Fruit fly (Drosophila melanogaster) whole organism, embryonic: ENCODE data around the gene CG42540.

Experiments used
- Antp ChIP-seq: fragments of 200-800 bp; sonication (Bioruptor generic); optimal IDR thresholded peaks from 3 replicates; lab custom pipeline; 2016; ENCODE audit warnings: missing biosample characterization, missing genetic modification characterization
- B-H1 ChIP-seq: fragments of 200-800 bp; sonication (Bioruptor generic); IDR thresholded peaks from 3 replicates; pipeline ENCODE4 v1.3.6; 2022; ENCODE audit warnings: missing biosample characterization, missing genetic modification characterization
- CG11456 ChIP-seq: fragments of 200-800 bp; sonication (Bioruptor generic); IDR thresholded peaks from 3 replicates; pipeline ENCODE4 v1.3.6; 2022; ENCODE audit warnings: missing biosample characterization, missing genetic modification characterization
- CG12942 ChIP-seq: fragments of 200-800 bp; sonication (Bioruptor generic); optimal IDR thresholded peaks from 3 replicates; lab custom pipeline; 2016; ENCODE audit warnings: missing biosample characterization, missing genetic modification characterization
- CG13296 ChIP-seq: fragments of 200-800 bp; sonication (Bioruptor generic); optimal IDR thresholded peaks from 3 replicates; lab custom pipeline; 2018; ENCODE audit warnings: missing biosample characterization, mild to moderate bottlenecking, missing genetic modification characterization
- CG14050 ChIP-seq: fragments of 200-800 bp; sonication (Bioruptor generic); IDR thresholded peaks from 3 replicates; pipeline ENCODE4 v1.3.6; 2022; ENCODE audit warnings: missing biosample characterization, missing genetic modification characterization
- CG18011 ChIP-seq: fragments of 200-800 bp; sonication (Bioruptor generic); optimal IDR thresholded peaks from 2 replicates; lab custom pipeline; 2017; ENCODE audit warnings: missing biosample characterization, missing genetic modification characterization, mild to moderate bottlenecking, moderate library complexity, missing genotype
- CG2120 ChIP-seq: fragments of 200-800 bp; sonication (Bioruptor generic); optimal IDR thresholded peaks from 3 replicates; lab custom pipeline; 2016; ENCODE audit warnings: missing biosample characterization, missing genetic modification characterization
- CG2129 ChIP-seq: fragments of 200-800 bp; sonication (Bioruptor generic); IDR thresholded peaks from 2 replicates; pipeline ENCODE4 v1.3.6; 2022; ENCODE audit warnings: missing biosample characterization, missing genetic modification characterization; ENCODE audit not compliant: partially characterized antibody
- CG2678 ChIP-seq: fragments of 200-800 bp; sonication (Bioruptor generic); optimal IDR thresholded peaks from 3 replicates; lab custom pipeline; 2019; ENCODE audit warnings: missing biosample characterization, mild to moderate bottlenecking, missing genetic modification characterization, moderate library complexity
- CG31365 ChIP-seq: fragments of 200-800 bp; sonication (Bioruptor generic); optimal IDR thresholded peaks from 2 replicates; lab custom pipeline; 2018; ENCODE audit warnings: missing biosample characterization, mild to moderate bottlenecking, missing genetic modification characterization
- CG33557 ChIP-seq: fragments of 200-800 bp; sonication (Bioruptor generic); optimal IDR thresholded peaks from 2 replicates; lab custom pipeline; 2019; ENCODE audit warnings: missing biosample characterization, mild to moderate bottlenecking, missing genetic modification characterization, moderate library complexity
- CG34422 ChIP-seq: fragments of 200-800 bp; sonication (Bioruptor generic); IDR thresholded peaks from 3 replicates; pipeline ENCODE4 v1.3.6; 2022; ENCODE audit warnings: missing biosample characterization, missing genetic modification characterization
- CG5245 ChIP-seq: fragments of 200-800 bp; sonication (Bioruptor generic); optimal IDR thresholded peaks from 3 replicates; lab custom pipeline; 2016; ENCODE audit warnings: missing biosample characterization, missing genetic modification characterization
- CG6813 ChIP-seq: fragments of 200-800 bp; sonication (Bioruptor generic); optimal IDR thresholded peaks from 2 replicates; lab custom pipeline; 2017; ENCODE audit warnings: missing biosample characterization, missing genetic modification characterization, mild to moderate bottlenecking, moderate library complexity, missing genetic modification reagents
- CG7839 ChIP-seq: fragments of 200-800 bp; sonication (Bioruptor generic); optimal IDR thresholded peaks from 3 replicates; lab custom pipeline; 2018; ENCODE audit warnings: missing biosample characterization, mild to moderate bottlenecking, missing genetic modification characterization, moderate library complexity
- CG9437 ChIP-seq: fragments of 200-800 bp; sonication (Bioruptor generic); optimal IDR thresholded peaks from 2 replicates; lab custom pipeline; 2018; ENCODE audit warnings: missing biosample characterization, mild to moderate bottlenecking, missing genetic modification characterization
- D ChIP-seq, 2 experiments: fragments of 200-800 bp in 1 of 2; fragments of >200 bp in 1 of 2; sonication (Bioruptor generic) in 1 of 2; optimal IDR thresholded peaks; 2 replicates in 1 of 2; 3 replicates in 1 of 2; lab custom pipeline; 2017; ENCODE audit warnings: mild to moderate bottlenecking in 1 of 2, missing biosample characterization in 1 of 2, missing genetic modification characterization in 1 of 2, missing genetic modification reagents in 1 of 2
- Deaf1 ChIP-seq: fragments of 200-800 bp; optimal IDR thresholded peaks from 3 replicates; lab custom pipeline; 2019; ENCODE audit warnings: missing biosample characterization, mild to moderate bottlenecking, missing genetic modification characterization, moderate library complexity
- Dek ChIP-seq: fragments of 200-800 bp; sonication (Bioruptor generic); optimal IDR thresholded peaks from 3 replicates; lab custom pipeline; 2019; ENCODE audit warnings: missing biosample characterization, mild to moderate bottlenecking, missing genetic modification characterization, moderate library complexity
- Dll ChIP-seq: fragments of 200-800 bp; sonication (Bioruptor generic); IDR thresholded peaks from 4 replicates; pipeline ENCODE4 v1.3.6; 2022; ENCODE audit warnings: missing biosample characterization, missing genetic modification characterization; ENCODE audit not compliant: partially characterized antibody
- Fer2 ChIP-seq: fragments of 200-800 bp; sonication (Bioruptor generic); optimal IDR thresholded peaks from 2 replicates; lab custom pipeline; 2018; ENCODE audit warnings: missing biosample characterization, mild to moderate bottlenecking, missing genetic modification characterization, moderate library complexity
- HLH54F ChIP-seq: fragments of 200-800 bp; sonication (Bioruptor generic); optimal IDR thresholded peaks from 3 replicates; lab custom pipeline; 2016; ENCODE audit warnings: missing biosample characterization, missing genetic modification characterization
- Hsf ChIP-seq: fragments of 200-800 bp; sonication (Bioruptor generic); optimal IDR thresholded peaks from 3 replicates; lab custom pipeline; 2016; ENCODE audit warnings: missing biosample characterization, missing genetic modification characterization
- Kr ChIP-seq: fragments of 200-800 bp; sonication (Bioruptor generic); optimal IDR thresholded peaks from 2 replicates; lab custom pipeline; 2017; ENCODE audit warnings: missing biosample characterization, mild to moderate bottlenecking, missing genetic modification characterization
- Lim3 ChIP-seq: fragments of 200-800 bp; sonication (Bioruptor generic); IDR thresholded peaks from 2 replicates; pipeline ENCODE4 v1.3.6; 2022; ENCODE audit warnings: missing biosample characterization, missing genetic modification characterization
- MTF-1 ChIP-seq: fragments of 200-800 bp; sonication (Bioruptor generic); optimal IDR thresholded peaks from 2 replicates; lab custom pipeline; 2018; ENCODE audit warnings: missing biosample characterization, mild to moderate bottlenecking, missing genetic modification characterization, borderline replicate concordance
- NFAT ChIP-seq: fragments of 200-800 bp; sonication (Bioruptor generic); IDR thresholded peaks from 2 replicates; pipeline ENCODE4 v1.3.6; 2022; ENCODE audit warnings: missing biosample characterization, missing genetic modification characterization
- YL-1 ChIP-seq: fragments of 200-800 bp; sonication (Bioruptor generic); optimal IDR thresholded peaks from 3 replicates; lab custom pipeline; 2017; ENCODE audit warnings: missing biosample characterization, mild to moderate bottlenecking, missing genetic modification characterization
- crc ChIP-seq: fragments of 200-800 bp; sonication (Bioruptor generic); optimal IDR thresholded peaks from 2 replicates; lab custom pipeline; 2016; ENCODE audit warnings: missing biosample characterization, missing genetic modification characterization
- crol ChIP-seq: fragments of 200-800 bp; sonication (Bioruptor generic); IDR thresholded peaks from 2 replicates; pipeline ENCODE4 v1.3.6; 2022; ENCODE audit warnings: missing biosample characterization, missing genetic modification characterization
- da ChIP-seq: fragments of 200-800 bp; sonication (Bioruptor generic); optimal IDR thresholded peaks from 2 replicates; lab custom pipeline; 2016; ENCODE audit warnings: missing biosample characterization, missing genetic modification characterization
- dan ChIP-seq: fragments of 200-800 bp; sonication (Bioruptor generic); IDR thresholded peaks from 2 replicates; pipeline ENCODE4 v1.3.6; 2022; ENCODE audit warnings: missing biosample characterization, missing genetic modification characterization
- emc ChIP-seq: fragments of 200-800 bp; sonication (Bioruptor generic); optimal IDR thresholded peaks from 2 replicates; lab custom pipeline; 2016; ENCODE audit warnings: missing biosample characterization, missing genetic modification characterization
- eyg ChIP-seq: fragments of 200-800 bp; sonication (Bioruptor generic); optimal IDR thresholded peaks from 3 replicates; lab custom pipeline; 2016; ENCODE audit warnings: missing biosample characterization, missing genetic modification characterization
- insv ChIP-seq, 2 experiments: fragments of 200-800 bp; sonication (Bioruptor generic); optimal IDR thresholded peaks; 3 replicates each; lab custom pipeline; 2016 to 2018; ENCODE audit warnings: missing biosample characterization in 2 of 2, missing genetic modification characterization in 2 of 2
- klu ChIP-seq: fragments of 200-800 bp; sonication (Bioruptor generic); IDR thresholded peaks from 2 replicates; pipeline ENCODE4 v1.3.6; 2022; ENCODE audit warnings: missing biosample characterization, missing genetic modification characterization
- knrl ChIP-seq: fragments of 200-800 bp; sonication (Bioruptor generic); IDR thresholded peaks from 3 replicates; pipeline ENCODE4 v1.3.6; 2022; ENCODE audit warnings: missing biosample characterization, missing genetic modification characterization; ENCODE audit not compliant: partially characterized antibody
- oc ChIP-seq: fragments of 200-800 bp; sonication (Bioruptor generic); optimal IDR thresholded peaks from 2 replicates; lab custom pipeline; 2018; ENCODE audit warnings: missing biosample characterization, mild to moderate bottlenecking, missing genetic modification characterization, moderate library complexity
- pfk ChIP-seq: fragments of 200-800 bp; sonication (Bioruptor generic); optimal IDR thresholded peaks from 2 replicates; lab custom pipeline; 2018; ENCODE audit warnings: missing biosample characterization, mild to moderate bottlenecking, missing genetic modification characterization, moderate library complexity
- pnt ChIP-seq: fragments of 200-800 bp; sonication (Bioruptor generic); optimal IDR thresholded peaks from 3 replicates; lab custom pipeline; 2016; ENCODE audit warnings: missing biosample characterization, missing genetic modification characterization
- slou ChIP-seq: fragments of 200-800 bp; sonication (Bioruptor generic); optimal IDR thresholded peaks from 3 replicates; lab custom pipeline; 2016; ENCODE audit warnings: missing biosample characterization, missing genetic modification characterization
- sr ChIP-seq: fragments of 200-800 bp; sonication (Bioruptor generic); IDR thresholded peaks from 3 replicates; pipeline ENCODE4 v1.3.6; 2022; ENCODE audit warnings: missing biosample characterization, missing genetic modification characterization
- sug ChIP-seq: fragments of 200-800 bp; optimal IDR thresholded peaks from 2 replicates; lab custom pipeline; 2019; ENCODE audit warnings: missing biosample characterization, mild to moderate bottlenecking, missing genetic modification characterization, moderate library complexity
- tio ChIP-seq: fragments of 200-800 bp; sonication (Bioruptor generic); optimal IDR thresholded peaks from 2 replicates; lab custom pipeline; 2017; ENCODE audit warnings: missing biosample characterization, missing genetic modification characterization, inconsistent platforms
- zen2 ChIP-seq: fragments of 200-800 bp; sonication (Bioruptor generic); IDR thresholded peaks from 3 replicates; pipeline ENCODE4 v1.3.6; 2022; ENCODE audit warnings: missing biosample characterization, missing genetic modification characterization; ENCODE audit not compliant: partially characterized antibody
- zfh1 ChIP-seq: fragments of 200-800 bp; sonication (Bioruptor generic); IDR thresholded peaks from 3 replicates; pipeline ENCODE4 v1.3.6; 2022; ENCODE audit warnings: missing biosample characterization, missing genetic modification characterization

CG42540 gene

dm6 chr3L:4625387-4626386 lies 69.8 kb downstream of the CG42540 start, which contains the start of gene Src64B (continued):
- TF ChIP-seq klu (GFP tag; lab: Robert Waterston, UW) = no peak
- no peak for TF ChIP-seq dan (GFP tag; lab: Robert Waterston, UW)
- peak; percentile 84; the same call in 2 of the 3 replicates for TF ChIP-seq CG34422 (GFP tag; lab: Robert Waterston, UW)
- TF ChIP-seq D (optimal IDR thresholded peaks at IDR 0.05; lab: Kevin White, UChicago) = peak; percentile 25
- TF ChIP-seq D (GFP tag; optimal IDR thresholded peaks at IDR 0.05; lab: Kevin White, UChicago) = no peak
- TF ChIP-seq CG31365 (tag; lab: Kevin White, UChicago) = no peak
- no peak; the same call in 2 of the 3 replicates for TF ChIP-seq zen2 (GFP tag; lab: Robert Waterston, UW)
- peak; percentile 62; the same call in 3 of the 4 replicates for TF ChIP-seq Dll (GFP tag; lab: Robert Waterston, UW)
- no peak for TF ChIP-seq CG18011 (GFP tag; lab: Kevin White, UChicago)
- TF ChIP-seq CG11456 (GFP tag; lab: Robert Waterston, UW) = peak; percentile 37; the same call in 1 of the 3 replicates
- no peak for TF ChIP-seq emc (GFP tag; lab: Kevin White, UChicago)
- TF ChIP-seq Hsf = no peak
- TF ChIP-seq eyg = peak; percentile 13
- peak; percentile 26 for TF ChIP-seq CG6813 (GFP tag; lab: Kevin White, UChicago)
- TF ChIP-seq da (GFP tag; lab: Kevin White, UChicago) = no peak
- no peak for TF ChIP-seq Antp (GFP tag; lab: Kevin White, UChicago)
- peak; percentile 19 for TF ChIP-seq MTF-1 (GFP tag; lab: Kevin White, UChicago)
- TF ChIP-seq insv (GFP tag; optimal IDR thresholded peaks at IDR 0.05; lab: Kevin White, UChicago) = peak in 1 of 2 experiments; percentile 48
- TF ChIP-seq YL-1 (GFP tag; lab: Kevin White, UChicago) = peak; percentile 74
- no peak for TF ChIP-seq CG14050
- TF ChIP-seq CG2678 = peak; percentile 27
- no peak for TF ChIP-seq oc (tag; lab: Kevin White, UChicago)
- peak; percentile 49 for TF ChIP-seq NFAT (GFP tag; lab: Robert Waterston, UW)
- peak; percentile 35 for TF ChIP-seq CG7839 (tag; lab: Kevin White, UChicago)
- 0 out of 3 replicates have a peak, but pooled peaks have one; percentile 42 for TF ChIP-seq zfh1 (GFP tag; lab: Robert Waterston, UW)
- peak; percentile 34 for TF ChIP-seq sug (tag; lab: Kevin White, UChicago)
- TF ChIP-seq CG2129 (GFP tag; lab: Robert Waterston, UW) = no peak
- TF ChIP-seq Kr (GFP tag; lab: Kevin White, UChicago) = no peak
- TF ChIP-seq crc (GFP tag; lab: Kevin White, UChicago) = no peak
- no peak; the same call in 2 of the 3 replicates for TF ChIP-seq B-H1 (GFP tag; lab: Robert Waterston, UW)
- TF ChIP-seq knrl (GFP tag; lab: Robert Waterston, UW) = peak; percentile 73
- TF ChIP-seq Lim3 = no peak
- peak; percentile 18 for TF ChIP-seq CG33557 (GFP tag; lab: Kevin White, UChicago)
- TF ChIP-seq CG2120 (GFP tag; lab: Kevin White, UChicago) = no peak
- TF ChIP-seq Deaf1 (tag; lab: Kevin White, UChicago) = peak; percentile 55
- peak; percentile 37; the same call in 1 of the 3 replicates for TF ChIP-seq sr (GFP tag; lab: Robert Waterston, UW)
- peak; percentile 1 for TF ChIP-seq CG13296 (GFP tag; lab: Kevin White, UChicago)
- no peak for TF ChIP-seq tio (GFP tag; lab: Kevin White, UChicago)
- TF ChIP-seq CG9437 = no peak
- peak; percentile 33; the same call in 1 of the 2 replicates for TF ChIP-seq crol (GFP tag; lab: Robert Waterston, UW)
- TF ChIP-seq HLH54F (GFP tag; lab: Kevin White, UChicago) = no peak
- TF ChIP-seq CG12942 (GFP tag; lab: Kevin White, UChicago) = no peak
- TF ChIP-seq Fer2 (tag; lab: Kevin White, UChicago) = no peak
- TF ChIP-seq pfk = no peak
- TF ChIP-seq Dek = no peak
- no peak for TF ChIP-seq slou
- TF ChIP-seq pnt (GFP tag; lab: Kevin White, UChicago) = no peak
- TF ChIP-seq CG5245 (GFP tag; lab: Kevin White, UChicago) = no peak
